Fruit fly (Drosophila melanogaster) whole organism, embryonic: ENCODE measurements around the gene CG32032.

ENCODE experiments used
- C15 ChIP-seq: fragments of 200-800 bp; sonication (Bioruptor generic); IDR thresholded peaks from 3 replicates; pipeline ENCODE4 v1.3.6; 2022; ENCODE audit warnings: missing biosample characterization, missing genetic modification characterization
- CG13424 ChIP-seq: fragments of 200-800 bp; sonication (Bioruptor generic); optimal IDR thresholded peaks from 2 replicates; lab custom pipeline; 2019; ENCODE audit warnings: missing biosample characterization, mild to moderate bottlenecking, missing genetic modification characterization, moderate library complexity
- CG16863 ChIP-seq: fragments of 200-800 bp; sonication (Bioruptor generic); optimal IDR thresholded peaks from 3 replicates; lab custom pipeline; 2016; ENCODE audit warnings: missing biosample characterization, missing genetic modification characterization
- CG18262 ChIP-seq: fragments of 200-800 bp; optimal IDR thresholded peaks from 3 replicates; lab custom pipeline; 2019; ENCODE audit warnings: missing biosample characterization, mild to moderate bottlenecking, missing genetic modification characterization, moderate library complexity
- CG2116 ChIP-seq: fragments of 200-800 bp; sonication (Bioruptor generic); optimal IDR thresholded peaks from 3 replicates; lab custom pipeline; 2018; ENCODE audit warnings: missing biosample characterization, mild to moderate bottlenecking, missing genetic modification characterization
- CG4282 ChIP-seq: fragments of 200-800 bp; sonication (Bioruptor generic); optimal IDR thresholded peaks from 2 replicates; lab custom pipeline; 2016; ENCODE audit warnings: missing biosample characterization, missing genetic modification characterization
- HLH54F ChIP-seq: fragments of 200-800 bp; sonication (Bioruptor generic); optimal IDR thresholded peaks from 3 replicates; lab custom pipeline; 2016; ENCODE audit warnings: missing biosample characterization, missing genetic modification characterization
- Lhr ChIP-seq: fragments of 200-800 bp; sonication (Bioruptor generic); optimal IDR thresholded peaks from 3 replicates; lab custom pipeline; 2017; ENCODE audit warnings: mild to moderate bottlenecking, missing biosample characterization, missing genetic modification reagents, missing genetic modification characterization
- NC2α ChIP-seq: fragments of 200-800 bp; sonication (Bioruptor generic); optimal IDR thresholded peaks from 2 replicates; lab custom pipeline; 2016; ENCODE audit warnings: missing biosample characterization, missing genetic modification characterization
- Sox102F ChIP-seq: fragments of 200-800 bp; sonication (Bioruptor generic); optimal IDR thresholded peaks from 2 replicates; lab custom pipeline; 2018; ENCODE audit warnings: missing biosample characterization, mild to moderate bottlenecking, missing genetic modification characterization, moderate library complexity
- eve ChIP-seq, 2 experiments: fragments of >200 bp; optimal IDR thresholded peaks; 2 replicates each; lab custom pipeline; 2017; ENCODE audit warnings: missing biosample characterization in 2 of 2, missing genetic modification characterization in 2 of 2
- gsb-n ChIP-seq: fragments of 200-800 bp; sonication (Bioruptor generic); optimal IDR thresholded peaks from 3 replicates; lab custom pipeline; 2018; ENCODE audit warnings: missing biosample characterization, mild to moderate bottlenecking, missing genetic modification characterization
- yki ChIP-seq: fragments of >200 bp; optimal IDR thresholded peaks from 3 replicates; lab custom pipeline; 2018

dm6 chr3L:9121289-9121688, 28.4 kb downstream of the CG32032 start:
- TF ChIP-seq eve (GFP tag; optimal IDR thresholded peaks at IDR 0.05; lab: Kevin White, UChicago) (no peak), NC2α (GFP tag; lab: Kevin White, UChicago) (no peak), CG13424 (tag; lab: Kevin White, UChicago) (no peak), CG4282 (GFP tag; lab: Kevin White, UChicago) (no peak), CG2116 (GFP tag; lab: Kevin White, UChicago) (no peak), CG16863 (GFP tag; lab: Kevin White, UChicago) (no peak), yki (lab: Kevin White, UChicago) (no peak), Sox102F (GFP tag; lab: Kevin White, UChicago) (no peak), HLH54F (GFP tag; lab: Kevin White, UChicago) (no peak), gsb-n (tag; lab: Kevin White, UChicago) (no peak), CG18262 (no peak), C15 (GFP tag; lab: Robert Waterston, UW) (no peak), Lhr (GFP tag; lab: Kevin White, UChicago) (no peak)
